Fruit fly (Drosophila melanogaster): ENCODE data around the gene Hip1.

Gene Hip1

DNA sequence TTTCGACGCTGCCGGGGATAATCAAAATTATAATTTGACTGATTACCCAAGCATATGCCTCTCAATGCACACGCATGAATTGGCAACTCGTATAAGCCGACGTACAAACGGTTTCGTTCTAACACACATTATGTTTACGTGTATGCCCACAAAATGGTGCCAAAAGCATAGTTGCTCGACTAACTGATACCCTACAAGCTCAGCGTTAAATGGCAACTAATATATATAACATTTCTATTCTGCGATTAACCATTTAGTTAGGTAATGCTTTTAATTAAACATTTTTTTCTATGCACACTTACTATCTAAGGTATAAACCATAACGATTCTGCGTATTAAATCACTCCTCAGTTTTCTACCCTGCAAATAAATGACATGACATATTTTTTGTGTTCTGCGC is 52.7 kb downstream of the Hip1 start:
- TF ChIP-seq CG34367 (tag; optimal IDR thresholded peaks at IDR 0.05) (no peak), gl (tag; optimal IDR thresholded peaks at IDR 0.05) (no peak), fd96Ca (GFP tag; IDR thresholded peaks at IDR 0.05) (no peak), CG4496 (GFP tag; IDR thresholded peaks at IDR 0.05) (no peak), CG14655 (GFP tag; optimal IDR thresholded peaks at IDR 0.05) (no peak)

All from whole organism, pupa.